Worm (Caenorhabditis elegans) whole organism, mixed stage, embryonic: Measurements from ENCODE around the gene rin-1.

Experiments
- M03D4.4 ChIP-seq: sonication (generic microtip); optimal IDR thresholded peaks from 2 replicates; lab custom pipeline; 2017; ENCODE audit warnings: mild to moderate bottlenecking, missing genetic modification characterization, missing compliant biosample characterization
- bed-3 ChIP-seq: fragments of 200-800 bp; sonication (Bioruptor generic); optimal IDR thresholded peaks from 3 replicates; lab custom pipeline; 2018; ENCODE audit warnings: mild to moderate bottlenecking, missing genetic modification characterization, moderate library complexity, missing compliant biosample characterization
- blmp-1 ChIP-seq: fragments of 150-350 bp; optimal IDR thresholded peaks from 2 replicates; lab custom pipeline; 2014; ENCODE audit warnings: missing biosample characterization, missing genetic modification characterization
- ceh-39 ChIP-seq: fragments of 150-350 bp; optimal IDR thresholded peaks from 2 replicates; lab custom pipeline; 2014; ENCODE audit warnings: missing biosample characterization, missing genetic modification characterization
- ceh-43 ChIP-seq: fragments of 200-800 bp; sonication (Bioruptor generic); optimal IDR thresholded peaks from 2 replicates; lab custom pipeline; 2018; ENCODE audit warnings: mild to moderate bottlenecking, missing genetic modification characterization, moderate library complexity, missing compliant biosample characterization
- ces-1 ChIP-seq: fragments of 150-350 bp; optimal IDR thresholded peaks from 2 replicates; lab custom pipeline; 2014; ENCODE audit warnings: missing biosample characterization, missing genetic modification reagents, missing genetic modification characterization
- cnd-1 ChIP-seq: fragments of 200-800 bp; sonication (Bioruptor generic); optimal IDR thresholded peaks from 2 replicates; lab custom pipeline; 2018; ENCODE audit warnings: mild to moderate bottlenecking, missing genetic modification characterization, missing compliant biosample characterization
- drap-1 ChIP-seq: fragments of 200-800 bp; sonication (Bioruptor generic); optimal IDR thresholded peaks from 3 replicates; lab custom pipeline; 2018; ENCODE audit warnings: mild to moderate bottlenecking, missing genetic modification characterization, missing compliant biosample characterization
- elt-3 ChIP-seq: fragments of 150-350 bp; optimal IDR thresholded peaks from 2 replicates; lab custom pipeline; 2014; ENCODE audit warnings: missing biosample characterization, missing genetic modification characterization
- flh-1 ChIP-seq: fragments of 200-800 bp; sonication (Bioruptor generic); optimal IDR thresholded peaks from 2 replicates; lab custom pipeline; 2018; ENCODE audit warnings: mild to moderate bottlenecking, missing genetic modification characterization, moderate library complexity, missing compliant biosample characterization
- ham-2 ChIP-seq: fragments of 200-800 bp; sonication (Bioruptor generic); optimal IDR thresholded peaks from 2 replicates; lab custom pipeline; 2018; ENCODE audit warnings: mild to moderate bottlenecking, missing genetic modification characterization, missing compliant biosample characterization
- hlh-1 ChIP-seq: fragments of 150-350 bp; optimal IDR thresholded peaks from 2 replicates; lab custom pipeline; 2014; ENCODE audit warnings: missing biosample characterization, missing genetic modification reagents, missing genetic modification characterization
- lin-13 ChIP-seq: fragments of 150-350 bp; optimal IDR thresholded peaks from 2 replicates; lab custom pipeline; 2014; ENCODE audit warnings: missing biosample characterization, missing genetic modification characterization
- lin-32 ChIP-seq: fragments of 200-800 bp; sonication (Bioruptor generic); optimal IDR thresholded peaks from 2 replicates; lab custom pipeline; 2018; ENCODE audit warnings: mild to moderate bottlenecking, missing genetic modification characterization, missing compliant biosample characterization
- lsy-2 ChIP-seq: fragments of 150-350 bp; optimal IDR thresholded peaks from 2 replicates; lab custom pipeline; 2014; ENCODE audit warnings: missing biosample characterization, missing genetic modification characterization
- mab-5 ChIP-seq: fragments of 150-350 bp; optimal IDR thresholded peaks from 2 replicates; lab custom pipeline; 2014; ENCODE audit warnings: missing biosample characterization, missing genetic modification characterization
- mep-1 ChIP-seq: fragments of 150-350 bp; optimal IDR thresholded peaks from 2 replicates; lab custom pipeline; 2017; ENCODE audit warnings: missing biosample characterization, missing genetic modification reagents, missing genetic modification characterization, inconsistent platforms
- mls-2 ChIP-seq: sonication (generic microtip); optimal IDR thresholded peaks from 2 replicates; lab custom pipeline; 2016; ENCODE audit warnings: mild to moderate bottlenecking, missing genetic modification characterization, moderate library complexity, missing compliant biosample characterization
- nhr-12 ChIP-seq: fragments of 150-350 bp; optimal IDR thresholded peaks from 2 replicates; lab custom pipeline; 2014; ENCODE audit warnings: missing biosample characterization, missing genetic modification characterization
- nhr-2 ChIP-seq: fragments of 150-350 bp; optimal IDR thresholded peaks from 2 replicates; lab custom pipeline; 2014; ENCODE audit warnings: missing biosample characterization, missing genetic modification characterization
- nhr-28 ChIP-seq: fragments of 150-350 bp; optimal IDR thresholded peaks from 2 replicates; lab custom pipeline; 2014; ENCODE audit warnings: missing biosample characterization, missing genetic modification characterization
- nhr-76 ChIP-seq: sonication (generic microtip); optimal IDR thresholded peaks from 2 replicates; lab custom pipeline; 2017; ENCODE audit warnings: missing biosample characterization, missing genetic modification characterization
- pha-4 ChIP-seq: fragments of 150-350 bp; optimal IDR thresholded peaks from 2 replicates; lab custom pipeline; 2018; ENCODE audit warnings: missing biosample characterization, missing genetic modification reagents, missing genetic modification characterization
- sem-2 ChIP-seq: fragments of 200-800 bp; sonication (Bioruptor generic); optimal IDR thresholded peaks from 2 replicates; lab custom pipeline; 2018; ENCODE audit warnings: mild to moderate bottlenecking, missing genetic modification characterization, missing compliant biosample characterization
- snpc-4 ChIP-seq: fragments of 150-350 bp; optimal IDR thresholded peaks from 2 replicates; lab custom pipeline; 2014; ENCODE audit warnings: missing biosample characterization, missing genetic modification characterization
- unc-120 ChIP-seq: sonication (generic microtip); optimal IDR thresholded peaks from 2 replicates; lab custom pipeline; 2017; ENCODE audit warnings: missing genetic modification characterization, missing compliant biosample characterization; ENCODE audit not compliant: poor library complexity, severe bottlenecking
- unc-39 ChIP-seq: fragments of 150-350 bp; optimal IDR thresholded peaks from 2 replicates; lab custom pipeline; 2014; ENCODE audit warnings: missing biosample characterization, missing genetic modification characterization
- unc-62 ChIP-seq: fragments of 150-350 bp; optimal IDR thresholded peaks from 2 replicates; lab custom pipeline; 2014; ENCODE audit warnings: missing biosample characterization, missing genetic modification reagents, missing genetic modification characterization
- zip-8 ChIP-seq: fragments of 150-350 bp; optimal IDR thresholded peaks from 2 replicates; lab custom pipeline; 2014; ENCODE audit warnings: missing biosample characterization, missing genetic modification characterization
- ztf-11 ChIP-seq: fragments of 150-350 bp; optimal IDR thresholded peaks from 2 replicates; lab custom pipeline; 2014; ENCODE audit warnings: missing biosample characterization, missing genetic modification characterization

The rin-1 gene

ce11 chrV:14848510-14849206 lies 33.3 kb upstream of the rin-1 start:
- TF ChIP-seq nhr-12 (tag; lab: Kevin White, UChicago) (no peak), nhr-2 (peak; percentile 26), unc-62 (peak; percentile 98), hlh-1 (peak; percentile 99), unc-120 (tag; lab: Kevin White, UChicago) (peak; percentile 4), lin-13 (tag; lab: Kevin White, UChicago) (no peak), mab-5 (tag; lab: Kevin White, UChicago) (peak; percentile 59)
- TF ChIP-seq, all 35 proteins: peak for 5

- TF ChIP-seq ceh-39 (tag; lab: Kevin White, UChicago) (no peak), unc-62 (peak; percentile 73), hlh-1 (peak; percentile 96), mab-5 (tag; lab: Kevin White, UChicago) (no peak), mls-2 (tag; lab: Kevin White, UChicago) (no peak), unc-120 (tag; lab: Kevin White, UChicago) (peak; percentile 69), cnd-1 (tag; lab: Kevin White, UChicago) (no peak), zip-8 (tag; lab: Kevin White, UChicago) (no peak)
Measured at ce11 chrV:14847291-14847915, 32.0 kb upstream of the rin-1 start, which contains the start of gene ret-1. Gene ret-1, minus strand, starts transcription at chrV:14847413.

- TF ChIP-seq ham-2 (GFP tag; lab: Kevin White, UChicago) (no peak), ceh-39 (tag; lab: Kevin White, UChicago) (no peak), lin-32 (GFP tag; lab: Kevin White, UChicago) (no peak), snpc-4 (tag; lab: Kevin White, UChicago) (no peak), lsy-2 (tag; lab: Kevin White, UChicago) (no peak), ceh-43 (GFP tag; lab: Kevin White, UChicago) (no peak), nhr-28 (no peak), drap-1 (GFP tag; lab: Kevin White, UChicago) (no peak), unc-39 (tag; lab: Kevin White, UChicago) (no peak), pha-4 (tag; lab: Kevin White, UChicago) (no peak), unc-120 (tag; lab: Kevin White, UChicago) (no peak), M03D4.4 (tag; lab: Kevin White, UChicago) (no peak), nhr-76 (tag; lab: Kevin White, UChicago) (no peak), bed-3 (no peak), flh-1 (no peak), sem-2 (GFP tag; lab: Kevin White, UChicago) (no peak), blmp-1 (tag; lab: Kevin White, UChicago) (no peak), ztf-11 (tag; lab: Kevin White, UChicago) (no peak), elt-3 (tag; lab: Kevin White, UChicago) (no peak), mep-1 (no peak)
Measured at ce11 chrV:14841660-14842059, 26.3 kb upstream of the rin-1 start.

- TF ChIP-seq ham-2 (GFP tag; lab: Kevin White, UChicago) (no peak), lin-13 (tag; lab: Kevin White, UChicago) (no peak), nhr-28 (no peak), nhr-2 (no peak)
Measured at ce11 chrV:14838130-14838529, 22.7 kb upstream of the rin-1 start.

ce11 chrV:14835075-14835991 lies 19.9 kb upstream of the rin-1 start:
- no peak for TF ChIP-seq lsy-2 (tag; lab: Kevin White, UChicago)
- TF ChIP-seq ces-1 (GFP tag; lab: Kevin White, UChicago) = peak; percentile 39
